Worm (Caenorhabditis elegans) whole organism, early embryonic: ENCODE measurements around the gene W08E12.6.

Experiments used
- B0310.2 ChIP-seq: sonication (generic microtip); optimal IDR thresholded peaks from 2 replicates; lab custom pipeline; 2016; ENCODE audit warnings: mild to moderate bottlenecking, missing genetic modification characterization, missing compliant biosample characterization
- F13C5.2 ChIP-seq: sonication (generic microtip); optimal IDR thresholded peaks from 2 replicates; lab custom pipeline; 2017; ENCODE audit warnings: mild to moderate bottlenecking, missing genetic modification characterization, inconsistent platforms, missing compliant biosample characterization
- aly-1 ChIP-seq: sonication (generic microtip); optimal IDR thresholded peaks from 2 replicates; lab custom pipeline; 2016; ENCODE audit warnings: missing genetic modification characterization, missing compliant biosample characterization
- ama-1 ChIP-seq: fragments of 150-350 bp; optimal IDR thresholded peaks from 2 replicates; lab custom pipeline; 2014
- ceh-36 ChIP-seq: sonication (generic microtip); optimal IDR thresholded peaks from 2 replicates; lab custom pipeline; 2016; ENCODE audit warnings: missing genetic modification characterization, inconsistent platforms, missing compliant biosample characterization
- ets-7 ChIP-seq: sonication (generic microtip); optimal IDR thresholded peaks from 2 replicates; lab custom pipeline; 2016; ENCODE audit warnings: missing genotype, missing genetic modification characterization, missing compliant biosample characterization
- flt-1 ChIP-seq: fragments of 200-800 bp; sonication (Bioruptor generic); IDR thresholded peaks from 2 replicates; pipeline ENCODE4 v1.3.6; 2022; ENCODE audit warnings: missing genetic modification characterization, missing compliant biosample characterization
- hmg-4 ChIP-seq: fragments of 200-800 bp; sonication (Bioruptor generic); optimal IDR thresholded peaks from 2 replicates; lab custom pipeline; 2018; ENCODE audit warnings: mild to moderate bottlenecking, missing genetic modification characterization, missing compliant biosample characterization
- pes-1 ChIP-seq: fragments of 200-800 bp; sonication (Bioruptor generic); IDR thresholded peaks from 2 replicates; pipeline ENCODE4 v1.3.6; 2022; ENCODE audit warnings: missing genetic modification reagents, missing genetic modification characterization, missing compliant biosample characterization
- sea-1 ChIP-seq: fragments of 200-800 bp; sonication (Bioruptor generic); conservative IDR thresholded peaks from 2 replicates; pipeline ENCODE4 v1.3.6; 2022; ENCODE audit warnings: missing genetic modification characterization, missing compliant biosample characterization
- tra-4 ChIP-seq: sonication (generic microtip); optimal IDR thresholded peaks from 2 replicates; lab custom pipeline; 2017; ENCODE audit warnings: missing genetic modification characterization, missing compliant biosample characterization

DNA sequence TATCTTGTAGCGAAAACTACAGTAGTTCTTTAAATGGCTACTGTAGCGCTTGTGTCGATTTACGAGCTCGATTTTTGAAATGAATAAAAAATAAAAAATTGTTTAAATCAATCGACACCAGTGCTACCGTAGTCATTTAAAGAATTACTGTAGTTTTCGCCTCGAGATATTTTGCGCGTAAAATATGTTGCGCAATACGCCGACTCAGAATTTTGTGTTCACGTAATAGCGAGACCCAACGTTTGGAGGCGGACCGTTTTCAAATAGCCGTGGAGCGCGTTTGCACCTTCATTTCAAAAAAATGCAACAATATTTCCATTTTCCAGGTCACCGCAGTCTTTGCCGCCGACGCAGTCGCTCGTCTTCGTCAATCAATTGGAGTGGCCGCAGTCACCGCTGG, 38.2 kb upstream of the W08E12.6 start:
- TF ChIP-seq ama-1 (lab: Kevin White, UChicago) (no peak), tra-4 (no peak), F13C5.2 (tag; lab: Kevin White, UChicago) (no peak), ets-7 (tag; lab: Kevin White, UChicago) (no peak), flt-1 (no peak), pes-1 (GFP tag; lab: Robert Waterston, UW) (no peak), B0310.2 (tag; lab: Kevin White, UChicago) (no peak), aly-1 (tag; lab: Kevin White, UChicago) (no peak), ceh-36 (no peak), sea-1 (GFP tag; lab: Robert Waterston, UW) (no peak), hmg-4 (GFP tag; lab: Kevin White, UChicago) (no peak)
